Worm (Caenorhabditis elegans) whole organism, L4/young adult: Measurements from ENCODE around the gene mec-12.

Experiments used
- W03F9.2 ChIP-seq: fragments of 150-350 bp; optimal IDR thresholded peaks from 2 replicates; lab custom pipeline; 2014; ENCODE audit warnings: missing biosample characterization, missing genetic modification characterization
- dao-5 ChIP-seq: sonication (generic microtip); optimal IDR thresholded peaks from 2 replicates; lab custom pipeline; 2016; ENCODE audit warnings: missing genotype, missing genetic modification characterization, moderate library complexity, missing compliant biosample characterization
- him-1 ChIP-seq: sonication (generic microtip); optimal IDR thresholded peaks from 2 replicates; lab custom pipeline; 2016; ENCODE audit warnings: missing genotype, missing genetic modification reagents, missing genetic modification characterization, missing compliant biosample characterization

mec-12 gene

ce11 chrIII:3086471-3086870 is 52.6 kb downstream of the mec-12 start, which contains the start of gene sft-1:
sft-1 (plus strand) TSS chrIII:3086671.
- TF ChIP-seq W03F9.2 (tag; lab: Kevin White, UChicago), result no peak
- TF ChIP-seq dao-5 (tag; lab: Kevin White, UChicago), result no peak
- TF ChIP-seq him-1 (tag; lab: Kevin White, UChicago), result no peak
